Fruit fly (Drosophila melanogaster): ENCODE results near the gene CG1571.

The CG1571 gene

DNA sequence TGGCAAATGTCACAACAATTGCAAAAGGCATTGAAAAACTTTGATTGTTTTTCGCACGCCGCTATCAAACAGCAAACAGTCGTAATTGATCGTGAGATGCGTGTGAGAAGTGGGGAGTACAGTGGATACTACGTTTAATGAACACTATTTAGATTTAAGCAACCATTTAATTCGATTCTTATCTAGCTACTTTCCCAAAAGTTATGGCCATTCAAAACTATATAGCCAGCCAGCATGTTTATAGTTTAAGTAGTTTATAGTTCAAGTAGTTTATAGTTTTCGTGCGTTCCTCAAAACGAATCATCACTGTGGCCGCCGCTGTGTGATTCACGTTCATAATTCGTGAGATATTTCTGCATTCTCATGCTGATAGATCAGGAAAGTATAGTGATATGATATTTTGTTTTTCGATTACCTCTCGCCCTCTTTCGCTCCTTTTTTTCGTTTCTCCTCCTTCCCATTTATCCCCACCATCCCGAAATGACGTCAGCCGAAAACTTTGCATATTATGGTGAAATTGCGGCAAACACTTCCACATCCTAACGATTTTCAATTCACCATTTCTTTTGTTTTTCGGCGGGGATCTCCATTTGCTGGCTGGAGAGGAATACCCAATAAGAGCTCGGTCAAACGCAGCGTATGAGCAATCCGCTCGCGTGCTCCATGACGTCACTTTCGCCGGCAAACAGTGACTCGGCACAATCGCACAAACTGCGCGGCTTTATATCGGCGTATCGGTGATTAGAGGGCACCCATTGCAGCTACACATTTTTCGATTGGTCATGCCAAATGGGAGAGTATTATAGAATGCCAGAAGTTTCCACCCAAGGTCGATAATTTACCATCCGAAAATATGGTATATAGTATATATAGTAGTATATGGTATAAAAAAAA lies 38.0 kb downstream of the CG1571 start (continued):
- TF ChIP-seq CG12391 (tag; optimal IDR thresholded peaks at IDR 0.05) (peak; percentile 44), gem (tag; optimal IDR thresholded peaks at IDR 0.05) (peak; percentile 74), CG18011 (GFP tag; optimal IDR thresholded peaks at IDR 0.05) (peak; percentile 48), BtbVII (GFP tag; optimal IDR thresholded peaks at IDR 0.05) (peak; percentile 3), CG6813 (GFP tag; optimal IDR thresholded peaks at IDR 0.05) (peak; percentile 54), pb (GFP tag; optimal IDR thresholded peaks at IDR 0.05) (peak; percentile 23), CG13775 (GFP tag; optimal IDR thresholded peaks at IDR 0.05) (peak; percentile 11)

DNA sequence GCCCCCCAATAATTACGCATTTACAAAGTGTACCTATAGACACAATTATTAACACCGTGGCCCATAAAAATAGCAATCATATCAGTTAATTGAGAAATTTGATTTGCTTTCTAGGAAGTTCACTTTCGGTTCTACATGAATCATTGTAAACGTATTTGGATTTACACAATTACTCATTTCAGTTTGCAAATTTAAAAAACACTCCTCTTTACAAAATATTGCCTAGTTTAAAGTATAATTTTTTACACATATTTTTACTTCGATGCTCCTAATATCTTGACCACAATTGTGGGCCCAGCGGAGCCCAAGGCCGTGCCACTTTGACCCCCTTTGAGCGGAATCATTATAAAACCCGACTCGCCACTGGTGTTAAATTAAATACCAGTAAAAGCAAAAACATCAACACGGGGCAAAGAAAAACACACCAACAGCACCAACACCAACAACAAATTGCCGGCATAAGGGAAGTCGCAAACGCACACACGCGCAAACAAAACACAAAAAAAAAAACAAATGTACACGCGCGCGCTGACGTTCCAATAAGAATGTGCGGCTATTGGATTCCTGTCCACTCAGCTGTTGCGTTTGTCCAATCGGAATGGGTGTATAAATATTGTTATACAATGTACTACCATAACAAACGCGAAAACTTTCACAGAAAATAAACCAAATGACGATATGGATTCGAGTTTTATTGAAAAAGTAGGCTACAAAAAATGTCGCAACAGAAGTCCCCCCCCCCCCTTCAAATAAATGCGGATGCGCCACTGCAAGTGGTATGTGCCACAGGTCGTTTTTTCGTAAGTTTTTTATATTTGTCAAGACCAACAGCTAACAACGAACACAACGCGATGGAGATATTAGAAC lies 39.0 kb downstream of the CG1571 start:
- no peak for TF ChIP-seq kay (GFP tag; optimal IDR thresholded peaks at IDR 0.05)
- TF ChIP-seq CG6854 (GFP tag; optimal IDR thresholded peaks at IDR 0.05), result peak; percentile 59
- no peak for TF ChIP-seq pfk (GFP tag; optimal IDR thresholded peaks at IDR 0.05)
- peak; percentile 28 for TF ChIP-seq CG11723 (GFP tag; optimal IDR thresholded peaks at IDR 0.05)
- TF ChIP-seq tio (GFP tag; optimal IDR thresholded peaks at IDR 0.05), result no peak
- TF ChIP-seq CG17829 (tag; optimal IDR thresholded peaks at IDR 0.05), result peak; percentile 41
- no peak for TF ChIP-seq ken (GFP tag; IDR thresholded peaks at IDR 0.05)
- no peak for TF ChIP-seq CG2129 (GFP tag; IDR thresholded peaks at IDR 0.05; ENCODE audit: partially characterized antibody)
- TF ChIP-seq CG31224 (GFP tag; IDR thresholded peaks at IDR 0.05), result peak; percentile 62
- no peak for TF ChIP-seq CG4820 (GFP tag; optimal IDR thresholded peaks at IDR 0.05)
- no peak for TF ChIP-seq CG10462 (GFP tag; optimal IDR thresholded peaks at IDR 0.05)
- no peak for TF ChIP-seq CG6683 (GFP tag; optimal IDR thresholded peaks at IDR 0.05)
- peak; percentile 75 for TF ChIP-seq unpg (GFP tag; optimal IDR thresholded peaks at IDR 0.05)
- TF ChIP-seq CG7556 (GFP tag; optimal IDR thresholded peaks at IDR 0.05), result peak; percentile 74
- TF ChIP-seq lab (GFP tag; optimal IDR thresholded peaks at IDR 0.05), result peak; percentile 85
- peak; percentile 18 for TF ChIP-seq ATbp (GFP tag; optimal IDR thresholded peaks at IDR 0.05)
- TF ChIP-seq CG6689 (GFP tag; IDR thresholded peaks at IDR 0.05), result peak; percentile 42
- peak; percentile 57 for TF ChIP-seq CG10543 (GFP tag; optimal IDR thresholded peaks at IDR 0.05)
- TF ChIP-seq salm (tag; optimal IDR thresholded peaks at IDR 0.05), result peak; percentile 12
- TF ChIP-seq CG33557 (GFP tag; optimal IDR thresholded peaks at IDR 0.05), result no peak
- peak; percentile 76 for TF ChIP-seq CG7839 (tag; optimal IDR thresholded peaks at IDR 0.05)
- TF ChIP-seq CG8765 (GFP tag; IDR thresholded peaks at IDR 0.05), result no peak
- TF ChIP-seq CG7987 (GFP tag; optimal IDR thresholded peaks at IDR 0.05), result no peak
- no peak for TF ChIP-seq usp (GFP tag; optimal IDR thresholded peaks at IDR 0.05)
- peak; percentile 81 for TF ChIP-seq Fer1 (GFP tag; optimal IDR thresholded peaks at IDR 0.05)
- TF ChIP-seq ERR (GFP tag; optimal IDR thresholded peaks at IDR 0.05), result no peak
- TF ChIP-seq CG1647 (GFP tag; optimal IDR thresholded peaks at IDR 0.05), result no peak
- no peak for TF ChIP-seq sens-2 (GFP tag; IDR thresholded peaks at IDR 0.05)
- no peak for TF ChIP-seq CG8089 (GFP tag; optimal IDR thresholded peaks at IDR 0.05)
- TF ChIP-seq h (optimal IDR thresholded peaks at IDR 0.05), result no peak
- TF ChIP-seq ato (GFP tag; IDR thresholded peaks at IDR 0.05; ENCODE audit: partially characterized antibody), result no peak
- TF ChIP-seq Adf1 (GFP tag; IDR thresholded peaks at IDR 0.05), result no peak
- peak; percentile 37 for TF ChIP-seq chn (GFP tag; optimal IDR thresholded peaks at IDR 0.05)
- TF ChIP-seq CG2678 (tag; optimal IDR thresholded peaks at IDR 0.05), result peak; percentile 80
- TF ChIP-seq B-H2 (GFP tag; optimal IDR thresholded peaks at IDR 0.05), result peak; percentile 48
- TF ChIP-seq Trl (optimal IDR thresholded peaks at IDR 0.05), result no peak
- no peak for TF ChIP-seq Trl (GFP tag; optimal IDR thresholded peaks at IDR 0.05)
- peak; percentile 18 for TF ChIP-seq CG6654 (GFP tag; optimal IDR thresholded peaks at IDR 0.05)
- no peak for TF ChIP-seq CG4707 (GFP tag; optimal IDR thresholded peaks at IDR 0.05)
